Worm (Caenorhabditis elegans) whole organism, L2 larva: Measurements from ENCODE around the gene K01A2.6.

Experiments used
- ama-1 ChIP-seq: fragments of 150-350 bp; optimal IDR thresholded peaks from 2 replicates; lab custom pipeline; 2018; ENCODE audit warnings: inconsistent platforms
- ceh-16 ChIP-seq: fragments of 150-350 bp; optimal IDR thresholded peaks from 2 replicates; lab custom pipeline; 2014; ENCODE audit warnings: missing biosample characterization, missing genetic modification characterization
- crh-2 ChIP-seq: sonication (generic microtip); optimal IDR thresholded peaks from 2 replicates; lab custom pipeline; 2017; ENCODE audit warnings: missing biosample characterization, missing genetic modification characterization
- nhr-11 ChIP-seq: fragments of 150-350 bp; optimal IDR thresholded peaks from 2 replicates; lab custom pipeline; 2014; ENCODE audit warnings: missing biosample characterization, missing genetic modification characterization
- skn-1 ChIP-seq: sonication (generic microtip); optimal IDR thresholded peaks from 2 replicates; lab custom pipeline; 2017; ENCODE audit warnings: missing biosample characterization, missing genetic modification characterization
- snpc-4 ChIP-seq: fragments of 150-350 bp; optimal IDR thresholded peaks from 2 replicates; lab custom pipeline; 2014; ENCODE audit warnings: missing biosample characterization, missing genetic modification characterization
- unc-39 ChIP-seq: fragments of 150-350 bp; optimal IDR thresholded peaks from 2 replicates; lab custom pipeline; 2014; ENCODE audit warnings: missing biosample characterization, missing genetic modification characterization

ce11 chrII:282483-282882, 17.3 kb upstream of the K01A2.6 start, which contains the start of gene trul-1:
- no peak for TF ChIP-seq skn-1
- no peak for TF ChIP-seq nhr-11 (tag; lab: Kevin White, UChicago)
- no peak for TF ChIP-seq ceh-16 (tag; lab: Kevin White, UChicago)
- no peak for TF ChIP-seq ama-1
- TF ChIP-seq crh-2 (tag; lab: Kevin White, UChicago): no peak
- no peak for TF ChIP-seq snpc-4
- no peak for TF ChIP-seq unc-39 (tag; lab: Kevin White, UChicago)
